Fruit fly (Drosophila melanogaster) whole organism, embryonic: ENCODE results near the gene mAChR-C.
A peak's percentile ranks its signal among the peaks of the same experiment; 100 is the strongest.

Experiments used
- Asciz ChIP-seq: fragments of 200-800 bp; sonication (Bioruptor generic); optimal IDR thresholded peaks from 2 replicates; lab custom pipeline; 2017; ENCODE audit warnings: missing biosample characterization, mild to moderate bottlenecking, missing genetic modification characterization, missing genetic modification reagents
- B-H2 ChIP-seq: fragments of 200-800 bp; sonication (Bioruptor generic); optimal IDR thresholded peaks from 2 replicates; lab custom pipeline; 2018; ENCODE audit warnings: missing biosample characterization, mild to moderate bottlenecking, missing genetic modification characterization
- BEAF-32 ChIP-seq: fragments of 200-800 bp; sonication (Bioruptor generic); optimal IDR thresholded peaks from 3 replicates; lab custom pipeline; 2017; ENCODE audit warnings: missing biosample characterization, missing genetic modification characterization, mild to moderate bottlenecking, moderate library complexity, missing genetic modification reagents
- CG10147 ChIP-seq: fragments of 200-800 bp; sonication (Bioruptor generic); optimal IDR thresholded peaks from 2 replicates; lab custom pipeline; 2019; ENCODE audit warnings: missing biosample characterization, mild to moderate bottlenecking, missing genetic modification characterization, moderate library complexity
- CG10654 ChIP-seq: fragments of 200-800 bp; sonication (Bioruptor generic); optimal IDR thresholded peaks from 2 replicates; lab custom pipeline; 2016; ENCODE audit warnings: missing biosample characterization, missing genetic modification characterization
- CG10979 ChIP-seq: fragments of 200-800 bp; sonication (Bioruptor generic); optimal IDR thresholded peaks from 2 replicates; lab custom pipeline; 2018; ENCODE audit warnings: missing biosample characterization, mild to moderate bottlenecking, missing genetic modification characterization, moderate library complexity
- CG11247 ChIP-seq: fragments of 200-800 bp; sonication (Bioruptor generic); IDR thresholded peaks from 2 replicates; pipeline ENCODE4 v1.3.6; 2022; ENCODE audit warnings: missing biosample characterization, missing genetic modification characterization
- CG12104 ChIP-seq: fragments of 200-800 bp; sonication (Bioruptor generic); optimal IDR thresholded peaks from 3 replicates; lab custom pipeline; 2016; ENCODE audit warnings: missing biosample characterization, missing genetic modification characterization
- CG14710 ChIP-seq: fragments of 200-800 bp; sonication (Bioruptor generic); optimal IDR thresholded peaks from 3 replicates; lab custom pipeline; 2019; ENCODE audit warnings: missing biosample characterization, mild to moderate bottlenecking, missing genetic modification characterization, moderate library complexity
- CG1603 ChIP-seq: fragments of 200-800 bp; sonication (Bioruptor generic); optimal IDR thresholded peaks from 2 replicates; lab custom pipeline; 2019; ENCODE audit warnings: missing biosample characterization, mild to moderate bottlenecking, missing genetic modification characterization, moderate library complexity
- CG16863 ChIP-seq: fragments of 200-800 bp; sonication (Bioruptor generic); optimal IDR thresholded peaks from 3 replicates; lab custom pipeline; 2016; ENCODE audit warnings: missing biosample characterization, missing genetic modification characterization
- CG31441 ChIP-seq: fragments of 200-800 bp; sonication (Bioruptor generic); IDR thresholded peaks from 2 replicates; pipeline ENCODE4 v1.3.6; 2022; ENCODE audit warnings: missing biosample characterization, missing genetic modification characterization
- CG33557 ChIP-seq: fragments of 200-800 bp; sonication (Bioruptor generic); optimal IDR thresholded peaks from 2 replicates; lab custom pipeline; 2019; ENCODE audit warnings: missing biosample characterization, mild to moderate bottlenecking, missing genetic modification characterization, moderate library complexity
- CG3726 ChIP-seq: fragments of 200-800 bp; sonication (Bioruptor generic); IDR thresholded peaks from 3 replicates; pipeline ENCODE4, ENCODE4 v1.3.6; 2022; ENCODE audit warnings: missing biosample characterization, missing genetic modification characterization
- CG5245 ChIP-seq: fragments of 200-800 bp; sonication (Bioruptor generic); optimal IDR thresholded peaks from 3 replicates; lab custom pipeline; 2016; ENCODE audit warnings: missing biosample characterization, missing genetic modification characterization
- CG6175 ChIP-seq: fragments of 200-800 bp; sonication (Bioruptor generic); IDR thresholded peaks from 3 replicates; pipeline ENCODE4 v1.3.6; 2022; ENCODE audit warnings: missing biosample characterization, missing genetic modification characterization
- CG7745 ChIP-seq: fragments of 200-800 bp; sonication (Bioruptor generic); optimal IDR thresholded peaks from 2 replicates; lab custom pipeline; 2018; ENCODE audit warnings: missing biosample characterization, mild to moderate bottlenecking, missing genetic modification characterization, moderate library complexity
- CG9215 ChIP-seq: fragments of 200-800 bp; sonication (Bioruptor generic); IDR thresholded peaks from 2 replicates; pipeline ENCODE4 v1.3.6; 2022; ENCODE audit warnings: missing biosample characterization, missing genetic modification characterization
- CG9817 ChIP-seq: fragments of 200-800 bp; sonication (Bioruptor generic); optimal IDR thresholded peaks from 2 replicates; lab custom pipeline; 2018; ENCODE audit warnings: missing biosample characterization, mild to moderate bottlenecking, missing genetic modification characterization, moderate library complexity
- CHES-1-like ChIP-seq: fragments of 200-800 bp; sonication (Bioruptor generic); optimal IDR thresholded peaks from 2 replicates; lab custom pipeline; 2016; ENCODE audit warnings: missing biosample characterization, missing genetic modification characterization
- Drgx ChIP-seq: fragments of 200-800 bp; sonication (Bioruptor generic); IDR thresholded peaks from 2 replicates; pipeline ENCODE4 v1.3.6; 2022; ENCODE audit warnings: missing biosample characterization, missing genetic modification characterization
- Ets97D ChIP-seq: fragments of 200-800 bp; sonication (Bioruptor generic); optimal IDR thresholded peaks from 3 replicates; lab custom pipeline; 2016; ENCODE audit warnings: missing biosample characterization, missing genetic modification characterization
- Gug ChIP-seq: fragments of 200-800 bp; sonication (Bioruptor generic); IDR thresholded peaks from 4 replicates; pipeline ENCODE4 v1.3.6; 2022; ENCODE audit warnings: missing biosample characterization, missing genetic modification characterization
- HLH3B ChIP-seq: fragments of 200-800 bp; sonication (Bioruptor generic); IDR thresholded peaks from 2 replicates; pipeline ENCODE4 v1.3.6; 2022; ENCODE audit warnings: missing biosample characterization, missing genetic modification characterization
- MESR4 ChIP-seq: fragments of 200-800 bp; sonication (Bioruptor generic); optimal IDR thresholded peaks from 2 replicates; lab custom pipeline; 2018; ENCODE audit warnings: missing biosample characterization, mild to moderate bottlenecking, missing genetic modification characterization, moderate library complexity
- Max ChIP-seq: fragments of 200-800 bp; sonication (Bioruptor generic); optimal IDR thresholded peaks from 2 replicates; lab custom pipeline; 2016; ENCODE audit warnings: missing biosample characterization, mild to moderate bottlenecking, missing genetic modification characterization
- Med ChIP-seq: fragments of 200-800 bp; sonication (Bioruptor generic); peaks from one replicate; lab custom pipeline; 2016; ENCODE audit warnings: missing biosample characterization, missing genetic modification characterization, mild to moderate bottlenecking, inconsistent platforms, moderate library complexity
- Meics ChIP-seq: fragments of 200-800 bp; sonication (Bioruptor generic); optimal IDR thresholded peaks from 2 replicates; lab custom pipeline; 2017; ENCODE audit warnings: missing biosample characterization, mild to moderate bottlenecking, missing genetic modification characterization
- Mes4 ChIP-seq: fragments of 200-800 bp; sonication (Bioruptor generic); optimal IDR thresholded peaks from 2 replicates; lab custom pipeline; 2016; ENCODE audit warnings: missing biosample characterization, missing genetic modification characterization
- NFAT ChIP-seq: fragments of 200-800 bp; sonication (Bioruptor generic); IDR thresholded peaks from 2 replicates; pipeline ENCODE4 v1.3.6; 2022; ENCODE audit warnings: missing biosample characterization, missing genetic modification characterization
- Nf-YB ChIP-seq: fragments of 200-800 bp; sonication (Bioruptor generic); optimal IDR thresholded peaks from 3 replicates; lab custom pipeline; 2019; ENCODE audit warnings: missing biosample characterization, mild to moderate bottlenecking, missing genetic modification characterization, moderate library complexity
- Sry-β ChIP-seq: fragments of 200-800 bp; sonication (Bioruptor generic); optimal IDR thresholded peaks from 2 replicates; lab custom pipeline; 2018; ENCODE audit warnings: missing biosample characterization, mild to moderate bottlenecking, missing genetic modification characterization, moderate library complexity
- Vsx1 ChIP-seq: fragments of 200-800 bp; sonication (Bioruptor generic); optimal IDR thresholded peaks from 2 replicates; lab custom pipeline; 2017; ENCODE audit warnings: missing biosample characterization, mild to moderate bottlenecking, missing genetic modification characterization, missing genetic modification reagents
- aop ChIP-seq: fragments of 200-800 bp; sonication (Bioruptor generic); IDR thresholded peaks from 2 replicates; pipeline ENCODE4 v1.3.6; 2022; ENCODE audit warnings: missing biosample characterization, missing genetic modification characterization
- bab2 ChIP-seq: fragments of 200-800 bp; sonication (Bioruptor generic); optimal IDR thresholded peaks from 2 replicates; lab custom pipeline; 2016; ENCODE audit warnings: missing biosample characterization, missing genetic modification characterization
- corto ChIP-seq: fragments of 200-800 bp; sonication (Bioruptor generic); optimal IDR thresholded peaks from 2 replicates; lab custom pipeline; 2016; ENCODE audit warnings: missing biosample characterization, mild to moderate bottlenecking, missing genetic modification characterization, moderate library complexity
- da ChIP-seq: fragments of 200-800 bp; sonication (Bioruptor generic); optimal IDR thresholded peaks from 2 replicates; lab custom pipeline; 2016; ENCODE audit warnings: missing biosample characterization, missing genetic modification characterization
- dimm ChIP-seq: fragments of 200-800 bp; sonication (Bioruptor generic); IDR thresholded peaks from 2 replicates; pipeline ENCODE4 v1.3.6; 2022; ENCODE audit warnings: missing biosample characterization, missing genetic modification characterization
- dmrt99B ChIP-seq: fragments of 200-800 bp; sonication (Bioruptor generic); optimal IDR thresholded peaks from 2 replicates; lab custom pipeline; 2018; ENCODE audit warnings: missing biosample characterization, mild to moderate bottlenecking, missing genetic modification characterization, moderate library complexity
- emc ChIP-seq: fragments of 200-800 bp; sonication (Bioruptor generic); optimal IDR thresholded peaks from 2 replicates; lab custom pipeline; 2016; ENCODE audit warnings: missing biosample characterization, missing genetic modification characterization
- gro ChIP-seq: fragments of 200-800 bp; sonication (Bioruptor generic); optimal IDR thresholded peaks from 2 replicates; lab custom pipeline; 2016; ENCODE audit warnings: missing biosample characterization, missing genetic modification characterization
- ham ChIP-seq: fragments of 200-800 bp; sonication (Bioruptor generic); IDR thresholded peaks from 2 replicates; pipeline ENCODE4 v1.3.6; 2022; ENCODE audit warnings: missing biosample characterization, missing genetic modification characterization
- kay ChIP-seq: fragments of 200-800 bp; sonication (Bioruptor generic); optimal IDR thresholded peaks from 2 replicates; lab custom pipeline; 2016; ENCODE audit warnings: missing biosample characterization, missing genetic modification characterization
- nom ChIP-seq: fragments of 200-800 bp; sonication (Bioruptor generic); optimal IDR thresholded peaks from 2 replicates; lab custom pipeline; 2017; ENCODE audit warnings: missing biosample characterization, missing genetic modification characterization, mild to moderate bottlenecking, moderate library complexity, missing genetic modification reagents
- pho ChIP-seq: fragments of 200-800 bp; sonication (Bioruptor generic); optimal IDR thresholded peaks from 2 replicates; lab custom pipeline; 2016; ENCODE audit warnings: missing biosample characterization, missing genetic modification characterization
- schlank ChIP-seq: fragments of 200-800 bp; sonication (Bioruptor generic); optimal IDR thresholded peaks from 2 replicates; lab custom pipeline; 2018; ENCODE audit warnings: missing biosample characterization, mild to moderate bottlenecking, missing genetic modification characterization
- shn ChIP-seq: fragments of 200-800 bp; sonication (Bioruptor generic); optimal IDR thresholded peaks from 3 replicates; lab custom pipeline; 2016; ENCODE audit warnings: missing biosample characterization, missing genetic modification characterization
- sisA ChIP-seq: fragments of 200-800 bp; sonication (Bioruptor generic); IDR thresholded peaks from 2 replicates; pipeline ENCODE4 v1.3.6; 2022; ENCODE audit warnings: missing biosample characterization, missing genetic modification characterization
- ssp ChIP-seq: fragments of 200-800 bp; sonication (Bioruptor generic); IDR thresholded peaks from 2 replicates; pipeline ENCODE4 v1.3.6; 2022; ENCODE audit warnings: missing biosample characterization, missing genetic modification characterization
- unpg ChIP-seq: fragments of 200-800 bp; sonication (Bioruptor generic); optimal IDR thresholded peaks from 3 replicates; lab custom pipeline; 2018; ENCODE audit warnings: missing biosample characterization, mild to moderate bottlenecking, missing genetic modification characterization, moderate library complexity
- zen ChIP-seq: fragments of 200-800 bp; sonication (Bioruptor generic); optimal IDR thresholded peaks from 3 replicates; lab custom pipeline; 2018; ENCODE audit warnings: missing biosample characterization, mild to moderate bottlenecking, missing genetic modification characterization, moderate library complexity

The mAChR-C gene

DNA sequence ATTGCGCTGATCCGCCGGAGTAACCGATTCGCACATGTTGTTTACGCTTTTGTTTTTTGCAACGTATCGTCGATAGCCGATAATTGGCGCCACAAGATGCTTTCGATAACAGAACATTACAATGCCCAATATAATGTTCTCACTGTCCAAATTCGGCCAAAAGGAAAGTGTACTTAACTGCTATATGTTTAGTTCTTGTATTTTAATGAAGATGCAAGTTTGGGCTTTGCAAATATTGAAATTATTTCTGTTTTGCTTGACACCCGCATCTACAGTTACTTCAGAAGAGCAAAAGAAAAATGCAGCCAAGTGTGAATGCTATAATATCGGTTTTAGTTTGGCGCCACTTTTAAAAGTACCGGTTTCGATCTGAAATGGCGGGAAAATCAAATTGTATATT, 20.1 kb upstream of the mAChR-C start (continued):
- TF ChIP-seq schlank (tag; lab: Kevin White, UChicago): peak; percentile 86
- TF ChIP-seq B-H2: peak; percentile 94
- TF ChIP-seq CG10979: peak; percentile 86
- TF ChIP-seq nom (GFP tag; lab: Kevin White, UChicago): peak; percentile 79
- TF ChIP-seq Mes4 (GFP tag; lab: Kevin White, UChicago): peak; percentile 84
- TF ChIP-seq Gug (GFP tag; lab: Robert Waterston, UW): peak; percentile 79
- peak; percentile 77 for TF ChIP-seq NFAT (GFP tag; lab: Robert Waterston, UW)
- peak; percentile 54 for TF ChIP-seq Vsx1
- TF ChIP-seq MESR4 (GFP tag; lab: Kevin White, UChicago): peak; percentile 30
- peak; percentile 68 for TF ChIP-seq da (GFP tag; lab: Kevin White, UChicago)
- TF ChIP-seq Med (GFP tag; lab: Kevin White, UChicago): peak; percentile 99
- peak; percentile 89 for TF ChIP-seq CG5245 (GFP tag; lab: Kevin White, UChicago)
- peak; percentile 79; the same call in 2 of the 3 replicates for TF ChIP-seq CG6175 (GFP tag; lab: Robert Waterston, UW)
- peak; percentile 50 for TF ChIP-seq Sry-β (GFP tag; lab: Kevin White, UChicago)
- peak; percentile 82 for TF ChIP-seq kay
- no peak for TF ChIP-seq ham (GFP tag; lab: Robert Waterston, UW)
- peak; percentile 96 for TF ChIP-seq gro (GFP tag; lab: Kevin White, UChicago)
- TF ChIP-seq Nf-YB (GFP tag; lab: Kevin White, UChicago): peak; percentile 67
- peak; percentile 63 for TF ChIP-seq BEAF-32 (GFP tag; lab: Kevin White, UChicago)
- TF ChIP-seq CG14710: peak; percentile 91
- peak; percentile 93 for TF ChIP-seq Meics (GFP tag; lab: Kevin White, UChicago)
- peak; percentile 96 for TF ChIP-seq ssp (GFP tag; lab: Robert Waterston, UW)
- TF ChIP-seq CG9817 (tag; lab: Kevin White, UChicago): peak; percentile 95
- peak; percentile 95 for TF ChIP-seq CG1603 (tag; lab: Kevin White, UChicago)
- TF ChIP-seq CG31441 (GFP tag; lab: Robert Waterston, UW): peak; percentile 83
- TF ChIP-seq CG7745 (tag; lab: Kevin White, UChicago): no peak
- TF ChIP-seq unpg (GFP tag; lab: Kevin White, UChicago): peak; percentile 91
- TF ChIP-seq dimm (GFP tag; lab: Robert Waterston, UW): peak; percentile 66
- peak; percentile 80 for TF ChIP-seq CG9215
- peak; percentile 81 for TF ChIP-seq Asciz (GFP tag; lab: Kevin White, UChicago)
- peak; percentile 90 for TF ChIP-seq CG12104 (GFP tag; lab: Kevin White, UChicago)
- TF ChIP-seq CG33557: peak; percentile 75
- TF ChIP-seq zen (tag; lab: Kevin White, UChicago): peak; percentile 84
- TF ChIP-seq dmrt99B: peak; percentile 92
- peak; percentile 91 for TF ChIP-seq CG10147 (GFP tag; lab: Kevin White, UChicago)
- TF ChIP-seq corto (GFP tag; lab: Kevin White, UChicago): no peak
- TF ChIP-seq pho (GFP tag; lab: Kevin White, UChicago): peak; percentile 85
- peak; percentile 83 for TF ChIP-seq HLH3B (GFP tag; lab: Robert Waterston, UW)
- peak; percentile 86 for TF ChIP-seq Ets97D
- peak; percentile 86 for TF ChIP-seq sisA (GFP tag; lab: Robert Waterston, UW)
- peak; percentile 87 for TF ChIP-seq CG16863 (GFP tag; lab: Kevin White, UChicago)
- TF ChIP-seq shn (GFP tag; lab: Kevin White, UChicago): peak; percentile 90
- peak; percentile 94 for TF ChIP-seq bab2
- TF ChIP-seq Drgx (GFP tag; lab: Robert Waterston, UW): peak; percentile 87
- peak; percentile 86 for TF ChIP-seq emc (GFP tag; lab: Kevin White, UChicago)
- TF ChIP-seq CG3726 (GFP tag; lab: Robert Waterston, UW): peak; percentile 80
- TF ChIP-seq aop (GFP tag; lab: Robert Waterston, UW): peak; percentile 78; the same call in 1 of the 2 replicates
- peak; percentile 90 for TF ChIP-seq CG10654 (GFP tag; lab: Kevin White, UChicago)
- TF ChIP-seq CHES-1-like (GFP tag; lab: Kevin White, UChicago): peak; percentile 92
- peak; percentile 90 for TF ChIP-seq Max
- peak; percentile 90 for TF ChIP-seq CG11247 (GFP tag; lab: Robert Waterston, UW)
